Worm (Caenorhabditis elegans) whole organism, L2 larva: Measurements from ENCODE around the gene his-41.
A peak's percentile ranks its signal among the peaks of the same experiment; 100 is the strongest.

Experiments
- C34F6.9 ChIP-seq: fragments of 150-350 bp; optimal IDR thresholded peaks from 2 replicates; lab custom pipeline; 2014; ENCODE audit warnings: missing biosample characterization, missing genetic modification characterization
- F13H6.1 ChIP-seq: sonication (generic microtip); optimal IDR thresholded peaks from 2 replicates; lab custom pipeline; 2016; ENCODE audit warnings: missing genetic modification characterization, missing compliant biosample characterization
- Y55F3AM.14 ChIP-seq: fragments of 200-800 bp; sonication (Bioruptor generic); optimal IDR thresholded peaks from 2 replicates; lab custom pipeline; 2018; ENCODE audit warnings: mild to moderate bottlenecking, missing genetic modification characterization, missing compliant biosample characterization
- ZK546.5 ChIP-seq: sonication (generic microtip); optimal IDR thresholded peaks from 2 replicates; lab custom pipeline; 2017; ENCODE audit warnings: missing biosample characterization, missing genetic modification characterization
- aly-2 ChIP-seq: fragments of 150-350 bp; optimal IDR thresholded peaks from 2 replicates; lab custom pipeline; 2014; ENCODE audit warnings: missing biosample characterization, missing genetic modification characterization
- blmp-1 ChIP-seq: sonication (generic microtip); optimal IDR thresholded peaks from 2 replicates; lab custom pipeline; 2017; ENCODE audit warnings: missing genetic modification characterization, mild to moderate bottlenecking, missing compliant biosample characterization, antibody characterized with exemption, moderate library complexity; ENCODE audit not compliant: insufficient read depth
- ceh-16 ChIP-seq: fragments of 150-350 bp; optimal IDR thresholded peaks from 2 replicates; lab custom pipeline; 2014; ENCODE audit warnings: missing biosample characterization, missing genetic modification characterization
- ceh-82 ChIP-seq: fragments of 150-350 bp; optimal IDR thresholded peaks from 2 replicates; lab custom pipeline; 2014; ENCODE audit warnings: missing biosample characterization, missing genetic modification characterization
- crh-2 ChIP-seq: sonication (generic microtip); optimal IDR thresholded peaks from 2 replicates; lab custom pipeline; 2017; ENCODE audit warnings: missing biosample characterization, missing genetic modification characterization
- dmd-4 ChIP-seq: sonication (generic microtip); optimal IDR thresholded peaks from 2 replicates; lab custom pipeline; 2017; ENCODE audit warnings: missing biosample characterization, missing genetic modification characterization
- elt-1 ChIP-seq: fragments of 150-350 bp; optimal IDR thresholded peaks from 2 replicates; lab custom pipeline; 2014; ENCODE audit warnings: missing biosample characterization, missing genetic modification characterization
- fos-1 ChIP-seq: fragments of 150-350 bp; optimal IDR thresholded peaks from 2 replicates; lab custom pipeline; 2014; ENCODE audit warnings: missing biosample characterization, missing genetic modification characterization
- gmeb-1 ChIP-seq: fragments of 150-350 bp; optimal IDR thresholded peaks from 2 replicates; lab custom pipeline; 2014; ENCODE audit warnings: missing biosample characterization, missing genetic modification characterization
- lin-11 ChIP-seq: fragments of 150-350 bp; sonication (generic microtip); optimal IDR thresholded peaks from 2 replicates; lab custom pipeline; 2014; ENCODE audit warnings: missing biosample characterization, missing genetic modification characterization, inconsistent platforms, mixed read lengths
- lin-13 ChIP-seq: fragments of 150-350 bp; optimal IDR thresholded peaks from 2 replicates; lab custom pipeline; 2014; ENCODE audit warnings: missing biosample characterization, missing genetic modification reagents, missing genetic modification characterization
- lsy-2 ChIP-seq, 2 experiments: fragments of 150-350 bp in 1 of 2; sonication (generic microtip) in 1 of 2; optimal IDR thresholded peaks; 2 replicates each; lab custom pipeline; 2014 to 2017; ENCODE audit warnings: missing biosample characterization in 2 of 2, missing genetic modification characterization in 2 of 2
- mab-5 ChIP-seq: fragments of 150-350 bp; optimal IDR thresholded peaks from 2 replicates; lab custom pipeline; 2014; ENCODE audit warnings: missing biosample characterization, missing genetic modification characterization
- mbf-1 ChIP-seq: sonication (generic microtip); optimal IDR thresholded peaks from 2 replicates; lab custom pipeline; 2017; ENCODE audit warnings: missing biosample characterization, missing genetic modification characterization
- mdl-1 ChIP-seq, 2 experiments: fragments of 150-350 bp in 1 of 2; sonication (generic microtip) in 1 of 2; optimal IDR thresholded peaks; 2 replicates each; lab custom pipeline; 2017; ENCODE audit warnings: missing biosample characterization in 2 of 2, missing genetic modification characterization in 2 of 2
- nhr-10 ChIP-seq: sonication (generic microtip); optimal IDR thresholded peaks from 2 replicates; lab custom pipeline; 2017; ENCODE audit warnings: missing biosample characterization, missing genetic modification characterization
- nhr-11 ChIP-seq: fragments of 150-350 bp; optimal IDR thresholded peaks from 2 replicates; lab custom pipeline; 2014; ENCODE audit warnings: missing biosample characterization, missing genetic modification characterization
- nhr-129 ChIP-seq: fragments of 150-350 bp; optimal IDR thresholded peaks from 2 replicates; lab custom pipeline; 2014; ENCODE audit warnings: missing biosample characterization, missing genetic modification characterization
- nhr-21 ChIP-seq: fragments of 150-350 bp; optimal IDR thresholded peaks from 2 replicates; lab custom pipeline; 2014; ENCODE audit warnings: missing biosample characterization, missing genetic modification characterization
- nhr-237 ChIP-seq: fragments of 150-350 bp; optimal IDR thresholded peaks from 2 replicates; lab custom pipeline; 2014; ENCODE audit warnings: missing biosample characterization, missing genetic modification characterization
- nhr-25 ChIP-seq: fragments of 150-350 bp; sonication (generic microtip); optimal IDR thresholded peaks from 3 replicates; lab custom pipeline; 2014; ENCODE audit warnings: missing biosample characterization, missing genetic modification characterization
- peb-1 ChIP-seq: fragments of 150-350 bp; optimal IDR thresholded peaks from 2 replicates; lab custom pipeline; 2014; ENCODE audit warnings: missing biosample characterization, missing genetic modification characterization
- sem-4 ChIP-seq: fragments of 150-350 bp; optimal IDR thresholded peaks from 2 replicates; lab custom pipeline; 2014; ENCODE audit warnings: missing biosample characterization, missing genetic modification reagents, missing genetic modification characterization
- sma-3 ChIP-seq: sonication (generic microtip); optimal IDR thresholded peaks from 2 replicates; lab custom pipeline; 2016; ENCODE audit warnings: missing genetic modification reagents, missing genetic modification characterization, missing compliant biosample characterization
- sma-9 ChIP-seq, 2 experiments: fragments of 150-350 bp in 1 of 2; sonication (generic microtip) in 1 of 2; optimal IDR thresholded peaks; 2 replicates each; lab custom pipeline; 2014 to 2016; ENCODE audit warnings: missing genetic modification characterization in 2 of 2, mild to moderate bottlenecking in 1 of 2, missing biosample characterization in 1 of 2, missing compliant biosample characterization in 1 of 2, missing genetic modification reagents in 1 of 2, moderate library complexity in 1 of 2
- unc-39 ChIP-seq: fragments of 150-350 bp; optimal IDR thresholded peaks from 2 replicates; lab custom pipeline; 2014; ENCODE audit warnings: missing biosample characterization, missing genetic modification characterization
- zag-1 ChIP-seq: fragments of 150-350 bp; optimal IDR thresholded peaks from 2 replicates; lab custom pipeline; 2014; ENCODE audit warnings: missing biosample characterization, missing genetic modification characterization
- ztf-11 ChIP-seq: sonication (generic microtip); optimal IDR thresholded peaks from 2 replicates; lab custom pipeline; 2017; ENCODE audit warnings: missing biosample characterization, missing genetic modification characterization
- ztf-4 ChIP-seq: fragments of 150-350 bp; optimal IDR thresholded peaks from 2 replicates; lab custom pipeline; 2014; ENCODE audit warnings: missing biosample characterization, missing genetic modification characterization

his-41 gene

ce11 chrV:9571056-9571455, 25.7 kb downstream of the his-41 start:
- TF ChIP-seq lin-11 (no peak), zag-1 (tag; lab: Kevin White, UChicago) (no peak), aly-2 (tag; lab: Kevin White, UChicago) (no peak), Y55F3AM.14 (no peak), peb-1 (tag; lab: Kevin White, UChicago) (no peak), lin-13 (no peak), ztf-4 (tag; lab: Kevin White, UChicago) (no peak), mdl-1 (tag; optimal IDR thresholded peaks at IDR 0.05; lab: Kevin White, UChicago) (no peak), ceh-82 (tag; lab: Kevin White, UChicago) (no peak), fos-1 (tag; lab: Kevin White, UChicago) (no peak), gmeb-1 (tag; lab: Kevin White, UChicago) (no peak), nhr-237 (tag; lab: Kevin White, UChicago) (no peak), ztf-11 (tag; lab: Kevin White, UChicago) (no peak), nhr-21 (tag; lab: Kevin White, UChicago) (no peak), F13H6.1 (tag; lab: Kevin White, UChicago) (no peak), ceh-16 (tag; lab: Kevin White, UChicago) (no peak), sma-9 (GFP tag; optimal IDR thresholded peaks at IDR 0.05; lab: Kevin White, UChicago) (no peak), sma-9 (tag; optimal IDR thresholded peaks at IDR 0.05; lab: Kevin White, UChicago) (no peak), sem-4 (tag; lab: Kevin White, UChicago) (no peak), elt-1 (tag; lab: Kevin White, UChicago) (no peak), nhr-25 (tag; lab: Kevin White, UChicago) (no peak)

DNA sequence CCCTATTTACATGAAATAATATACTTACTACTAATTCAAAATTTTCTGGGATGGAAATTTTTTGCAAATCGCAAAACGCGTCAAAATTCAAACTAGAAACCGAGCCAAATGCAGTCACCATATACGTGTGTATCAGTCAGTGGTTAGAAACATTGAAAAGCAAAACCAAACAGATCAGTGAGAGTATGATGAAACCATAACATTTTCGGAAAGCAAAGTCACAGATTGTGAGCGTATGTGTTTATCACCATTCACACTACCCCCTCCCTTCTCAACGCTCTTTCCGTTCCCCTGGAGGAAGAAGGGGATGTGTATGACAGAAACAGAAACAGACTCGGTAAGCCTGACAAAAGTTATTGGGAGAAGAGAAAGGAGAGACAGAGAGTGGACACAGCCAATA, 26.3 kb downstream of the his-41 start:
- no peak for TF ChIP-seq mbf-1 (tag; lab: Kevin White, UChicago)
- TF ChIP-seq Y55F3AM.14: no peak

- TF ChIP-seq mbf-1 (tag; lab: Kevin White, UChicago) (no peak), ceh-82 (tag; lab: Kevin White, UChicago) (no peak), nhr-25 (tag; lab: Kevin White, UChicago) (no peak), F13H6.1 (tag; lab: Kevin White, UChicago) (no peak), nhr-11 (no peak), mdl-1 (tag; optimal IDR thresholded peaks at IDR 0.05; lab: Kevin White, UChicago) (no peak), crh-2 (no peak), lin-11 (no peak), nhr-10 (tag; lab: Kevin White, UChicago) (no peak), nhr-237 (tag; lab: Kevin White, UChicago) (no peak), gmeb-1 (tag; lab: Kevin White, UChicago) (no peak), blmp-1 (tag; lab: Kevin White, UChicago) (no peak), ZK546.5 (no peak), lin-13 (no peak), sma-3 (no peak), nhr-21 (tag; lab: Kevin White, UChicago) (no peak), dmd-4 (no peak), lsy-2 (tag; optimal IDR thresholded peaks at IDR 0.05; lab: Kevin White, UChicago) (no peak)
These were observed 31.7 kb downstream of the his-41 start, which contains the start of gene F25B3.2 for ce11 chrV:9576991-9577390. Gene F25B3.2, plus strand, starts transcription at chrV:9577291.

DNA sequence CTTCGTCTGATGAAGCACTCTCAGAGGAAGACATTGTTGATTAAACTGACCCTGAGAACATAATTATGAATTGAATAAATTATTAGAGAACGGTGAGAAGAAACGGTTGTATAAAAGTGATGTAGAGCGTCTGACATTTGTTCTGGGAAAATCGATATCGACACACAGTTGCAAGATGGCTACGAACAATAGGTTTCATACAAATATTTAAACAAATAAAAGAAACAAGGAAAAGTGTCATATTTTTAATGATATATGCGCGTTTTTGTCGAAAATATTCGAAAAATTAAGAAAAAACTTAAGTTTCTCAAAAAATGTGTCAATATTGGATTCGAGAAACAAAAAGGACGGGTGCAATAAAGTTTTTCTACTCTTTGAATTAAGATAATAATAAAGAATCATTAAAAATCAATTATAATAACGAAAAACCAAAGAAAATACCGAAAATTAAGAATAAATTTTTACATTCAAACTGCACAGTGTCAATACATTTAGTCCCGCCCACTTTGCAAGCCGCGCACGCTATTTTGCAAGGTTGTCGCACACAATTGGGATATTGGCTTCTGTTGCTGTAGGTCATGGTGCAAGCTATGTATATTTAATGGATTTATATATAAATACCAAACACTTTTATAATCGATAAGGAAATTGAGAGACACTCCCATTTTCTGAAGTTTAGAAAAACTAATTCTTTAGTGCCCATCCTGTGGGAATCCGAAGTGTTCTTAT, 37.4 kb downstream of the his-41 start, which contains the start of gene rtfo-1:
Gene rtfo-1 (minus strand): TSS at position 51 of the 729 bp plus-strand sequence.
- TF ChIP-seq nhr-21 (tag; lab: Kevin White, UChicago) (no peak), elt-1 (tag; lab: Kevin White, UChicago) (no peak), lin-11 (peak; percentile 64), crh-2 (no peak), gmeb-1 (tag; lab: Kevin White, UChicago) (peak; percentile 60), fos-1 (tag; lab: Kevin White, UChicago) (peak; percentile 9), lsy-2 (tag; optimal IDR thresholded peaks at IDR 0.05; lab: Kevin White, UChicago) (no peak), ztf-4 (tag; lab: Kevin White, UChicago) (peak; percentile 7), F13H6.1 (tag; lab: Kevin White, UChicago) (peak; percentile 53), lin-13 (peak; percentile 40), peb-1 (tag; lab: Kevin White, UChicago) (no peak), nhr-129 (peak; percentile 50), unc-39 (tag; lab: Kevin White, UChicago) (no peak), mab-5 (tag; lab: Kevin White, UChicago) (peak; percentile 16), C34F6.9 (tag; lab: Kevin White, UChicago) (peak; percentile 45), sma-9 (GFP tag; optimal IDR thresholded peaks at IDR 0.05; lab: Kevin White, UChicago) (peak; percentile 30), sma-9 (tag; optimal IDR thresholded peaks at IDR 0.05; lab: Kevin White, UChicago) (no peak), blmp-1 (tag; lab: Kevin White, UChicago) (no peak), sma-3 (peak; percentile 41)
